Fruit fly (Drosophila melanogaster): ENCODE results near the gene CG2656.
A peak's percentile ranks its signal among the peaks of the same experiment; 100 is the strongest.

The CG2656 gene

dm6 chr3R:7109760-7110303 lies 34.7 kb upstream of the CG2656 start:
- TF ChIP-seq HmgZ (tag; optimal IDR thresholded peaks at IDR 0.05) (no peak), sob (GFP tag; IDR thresholded peaks at IDR 0.05) (no peak), klu (GFP tag; IDR thresholded peaks at IDR 0.05) (no peak), ci (GFP tag; IDR thresholded peaks at IDR 0.05) (peak; percentile 51; the same call in 2 of the 3 replicates), CG9817 (tag; optimal IDR thresholded peaks at IDR 0.05) (no peak), pros (GFP tag; optimal IDR thresholded peaks at IDR 0.05) (peak; percentile 78), Hand (GFP tag; optimal IDR thresholded peaks at IDR 0.05) (no peak), CG17385 (GFP tag; optimal IDR thresholded peaks at IDR 0.05) (peak; percentile 70), CG30020 (tag; optimal IDR thresholded peaks at IDR 0.05) (no peak), cwo (GFP tag; optimal IDR thresholded peaks at IDR 0.05) (no peak), D19A (tag; optimal IDR thresholded peaks at IDR 0.05) (no peak), btn (GFP tag; optimal IDR thresholded peaks at IDR 0.05) (no peak), CG8924 (tag; optimal IDR thresholded peaks at IDR 0.05) (peak; percentile 14), ac (GFP tag; optimal IDR thresholded peaks at IDR 0.05) (peak; percentile 19), chn (GFP tag; optimal IDR thresholded peaks at IDR 0.05) (peak; percentile 62), sqz (GFP tag; optimal IDR thresholded peaks at IDR 0.05) (peak; percentile 25), bsh (GFP tag; optimal IDR thresholded peaks at IDR 0.05) (peak in 1 of 2 experiments; percentile 50), dm (GFP tag; optimal IDR thresholded peaks at IDR 0.05) (no peak), Hmr (GFP tag; optimal IDR thresholded peaks at IDR 0.05) (no peak), kni (GFP tag; optimal IDR thresholded peaks at IDR 0.05) (peak; percentile 71), salm (tag; optimal IDR thresholded peaks at IDR 0.05) (no peak), crol (GFP tag; IDR thresholded peaks at IDR 0.05) (peak; percentile 12; the same call in 1 of the 2 replicates), tx (GFP tag; optimal IDR thresholded peaks at IDR 0.05) (no peak), CG1832 (GFP tag; optimal IDR thresholded peaks at IDR 0.05) (peak; percentile 49), CG18262 (tag; optimal IDR thresholded peaks at IDR 0.05) (no peak), gcm2 (GFP tag; optimal IDR thresholded peaks at IDR 0.05) (no peak), CG18599 (GFP tag; optimal IDR thresholded peaks at IDR 0.05) (no peak), gcm (GFP tag; optimal IDR thresholded peaks at IDR 0.05) (peak; percentile 54), seq (GFP tag; IDR thresholded peaks at IDR 0.05) (0 out of 2 replicates have a peak, but pooled peaks have one; percentile 12), al (GFP tag; IDR thresholded peaks at IDR 0.05) (no peak), CG4360 (GFP tag; IDR thresholded peaks at IDR 0.05) (peak; percentile 96), nerfin-1 (tag; optimal IDR thresholded peaks at IDR 0.05) (peak; percentile 22), Doc3 (GFP tag; IDR thresholded peaks at IDR 0.05; ENCODE audit: partially characterized antibody) (no peak), CG17568 (GFP tag; optimal IDR thresholded peaks at IDR 0.05) (no peak), CG15479 (GFP tag; optimal IDR thresholded peaks at IDR 0.05) (peak; percentile 95), CG11504 (tag; optimal IDR thresholded peaks at IDR 0.05) (peak; percentile 25), Dad (GFP tag; optimal IDR thresholded peaks at IDR 0.05) (no peak), yki (optimal IDR thresholded peaks at IDR 0.05) (peak; percentile 71), z (GFP tag; IDR thresholded peaks at IDR 0.05) (peak; percentile 61; the same call in 1 of the 3 replicates), CG1603 (tag; optimal IDR thresholded peaks at IDR 0.05) (no peak), chinmo (GFP tag; IDR thresholded peaks at IDR 0.05; ENCODE audit: partially characterized antibody) (peak; percentile 78; the same call in 1 of the 4 replicates), CG14441 (GFP tag; IDR thresholded peaks at IDR 0.05) (no peak), Kr (GFP tag; optimal IDR thresholded peaks at IDR 0.05) (peak; percentile 31), Pdp1 (GFP tag; optimal IDR thresholded peaks at IDR 0.05) (peak in 1 of 2 experiments; percentile 92), Trl (optimal IDR thresholded peaks at IDR 0.05) (peak; percentile 81 to 96), Trl (GFP tag; optimal IDR thresholded peaks at IDR 0.05) (no peak), NK7.1 (GFP tag; optimal IDR thresholded peaks at IDR 0.05) (no peak), CG2875 (GFP tag; optimal IDR thresholded peaks at IDR 0.05) (no peak), cad (GFP tag; optimal IDR thresholded peaks at IDR 0.05) (peak; percentile 68), CG33557 (GFP tag; optimal IDR thresholded peaks at IDR 0.05) (no peak)
